Fruit fly (Drosophila melanogaster): ENCODE data around the gene CG12991.

CG12991 gene

DNA sequence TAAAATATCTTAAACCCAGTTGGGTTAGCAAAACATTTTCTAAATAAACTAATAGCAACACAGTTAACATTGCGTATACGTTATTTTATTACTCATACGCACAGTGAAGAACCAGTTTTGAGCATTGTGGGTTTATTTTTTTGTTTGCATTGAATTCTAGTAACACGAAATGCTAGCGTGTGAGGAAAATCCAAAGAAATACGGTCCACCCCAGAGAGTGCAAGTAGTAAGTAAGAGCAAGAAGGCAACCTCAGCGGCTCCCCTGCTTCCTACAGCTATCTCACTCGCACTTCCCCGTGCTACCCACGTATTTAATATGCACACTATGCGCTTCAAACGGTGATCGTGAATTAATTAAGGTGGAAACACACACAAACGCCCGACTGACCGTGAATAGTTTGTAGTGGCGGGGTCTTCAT, 45.3 kb downstream of the CG12991 start (continued):
- TF ChIP-seq E2f2 (GFP tag; IDR thresholded peaks at IDR 0.05) (peak; percentile 52), CG17568 (GFP tag; optimal IDR thresholded peaks at IDR 0.05) (peak; percentile 86), CG10321 (GFP tag; IDR thresholded peaks at IDR 0.05) (peak; percentile 67), CG10267 (tag; optimal IDR thresholded peaks at IDR 0.05) (peak; percentile 79), lola (GFP tag; optimal IDR thresholded peaks at IDR 0.05) (peak in 1 of 3 experiments; percentile 48), en (GFP tag; optimal IDR thresholded peaks at IDR 0.05) (peak; percentile 55), tap (tag; optimal IDR thresholded peaks at IDR 0.05) (peak; percentile 93), CG17802 (tag; optimal IDR thresholded peaks at IDR 0.05) (peak; percentile 47), CG32532 (GFP tag; IDR thresholded peaks at IDR 0.05) (peak; percentile 83), Hr39 (optimal IDR thresholded peaks at IDR 0.05) (no peak), hth (optimal IDR thresholded peaks at IDR 0.05) (no peak), Kr (GFP tag; optimal IDR thresholded peaks at IDR 0.05) (no peak), CkIIα-i1 (GFP tag; IDR thresholded peaks at IDR 0.05) (no peak), ro (GFP tag; IDR thresholded peaks at IDR 0.05) (0 out of 2 replicates have a peak, but pooled peaks have one; percentile 14), CG9817 (tag; optimal IDR thresholded peaks at IDR 0.05) (peak; percentile 89), CG15696 (tag; optimal IDR thresholded peaks at IDR 0.05) (peak; percentile 56), ap (GFP tag; IDR thresholded peaks at IDR 0.05) (peak; percentile 54; the same call in 1 of the 2 replicates), hbn (GFP tag; IDR thresholded peaks at IDR 0.05; ENCODE audit: partially characterized antibody) (no peak), Rx (GFP tag; IDR thresholded peaks at IDR 0.05) (peak; percentile 32; the same call in 1 of the 2 replicates), CTCF (GFP tag; optimal IDR thresholded peaks at IDR 0.05) (peak; percentile 66), dmrt11E (tag; optimal IDR thresholded peaks at IDR 0.05) (no peak), sisA (GFP tag; IDR thresholded peaks at IDR 0.05) (peak; percentile 69), sc (optimal IDR thresholded peaks at IDR 0.05) (no peak), sc (GFP tag; optimal IDR thresholded peaks at IDR 0.05) (peak; percentile 48), CG17359 (tag; optimal IDR thresholded peaks at IDR 0.05) (peak; percentile 90), CG31224 (GFP tag; IDR thresholded peaks at IDR 0.05) (peak; percentile 63), p53 (GFP tag; optimal IDR thresholded peaks at IDR 0.05) (no peak), Antp (GFP tag; optimal IDR thresholded peaks at IDR 0.05) (peak; percentile 73), dysf (GFP tag; IDR thresholded peaks at IDR 0.05) (peak; percentile 90), ewg (GFP tag; optimal IDR thresholded peaks at IDR 0.05) (peak; percentile 67), CG2875 (GFP tag; optimal IDR thresholded peaks at IDR 0.05) (peak; percentile 62), CG13775 (GFP tag; optimal IDR thresholded peaks at IDR 0.05) (peak; percentile 76), shn (GFP tag; optimal IDR thresholded peaks at IDR 0.05) (peak; percentile 70), exex (tag; optimal IDR thresholded peaks at IDR 0.05) (peak; percentile 57), cg (GFP tag; optimal IDR thresholded peaks at IDR 0.05) (peak; percentile 26), Lhr (GFP tag; optimal IDR thresholded peaks at IDR 0.05) (peak; percentile 21), pho (GFP tag; optimal IDR thresholded peaks at IDR 0.05) (peak; percentile 81), seq (GFP tag; IDR thresholded peaks at IDR 0.05) (peak; percentile 82), CG15269 (tag; optimal IDR thresholded peaks at IDR 0.05) (peak; percentile 95), CG18476 (GFP tag; optimal IDR thresholded peaks at IDR 0.05) (peak; percentile 74), otp (GFP tag; IDR thresholded peaks at IDR 0.05) (0 out of 3 replicates have a peak, but pooled peaks have one; percentile 44), CG1603 (tag; optimal IDR thresholded peaks at IDR 0.05) (peak; percentile 81), Six4 (GFP tag; optimal IDR thresholded peaks at IDR 0.05) (peak; percentile 72), lbe (GFP tag; optimal IDR thresholded peaks at IDR 0.05) (peak; percentile 82), CG1024 (GFP tag; IDR thresholded peaks at IDR 0.05) (0 out of 2 replicates have a peak, but pooled peaks have one; percentile 36), CG6765 (GFP tag; optimal IDR thresholded peaks at IDR 0.05) (peak; percentile 89), Meics (GFP tag; optimal IDR thresholded peaks at IDR 0.05) (peak; percentile 92), Atf3 (GFP tag; optimal IDR thresholded peaks at IDR 0.05) (peak; percentile 22), trh (GFP tag; optimal IDR thresholded peaks at IDR 0.05) (peak; percentile 47), CG6254 (GFP tag; optimal IDR thresholded peaks at IDR 0.05) (peak; percentile 76), Ravus (GFP tag; IDR thresholded peaks at IDR 0.05) (peak; percentile 29; the same call in 1 of the 2 replicates), CG13424 (tag; optimal IDR thresholded peaks at IDR 0.05) (peak; percentile 93)

Measured in whole organism, embryonic.